Fruit fly (Drosophila melanogaster) whole organism, adult: ENCODE results near the gene obst-A.
"Not testable (repeated sequence)": the region's sequence is repeated elsewhere in the genome, so short reads cannot be mapped to it uniquely, and the experiment has no call there.

Source experiments
- CG11617 ChIP-seq: fragments of 200-800 bp; sonication (Bioruptor generic); optimal IDR thresholded peaks from 2 replicates; lab custom pipeline; 2017; ENCODE audit warnings: mild to moderate bottlenecking, missing biosample characterization, missing genetic modification reagents, missing genetic modification characterization
- CG12768 ChIP-seq: fragments of 200-800 bp; sonication (Bioruptor generic); optimal IDR thresholded peaks from 2 replicates; lab custom pipeline; 2017; ENCODE audit warnings: missing biosample characterization, missing genetic modification characterization, mild to moderate bottlenecking, moderate library complexity, missing genetic modification reagents
- CG14711 ChIP-seq: fragments of 200-800 bp; sonication (Bioruptor generic); optimal IDR thresholded peaks from 2 replicates; lab custom pipeline; 2018; ENCODE audit warnings: missing biosample characterization, mild to moderate bottlenecking, missing genetic modification characterization, moderate library complexity
- CG1620 ChIP-seq: fragments of 200-800 bp; sonication (Bioruptor generic); optimal IDR thresholded peaks from 2 replicates; lab custom pipeline; 2016; ENCODE audit warnings: missing biosample characterization, missing genetic modification characterization
- CG33017 ChIP-seq: fragments of 200-800 bp; sonication (Bioruptor generic); optimal IDR thresholded peaks from 2 replicates; lab custom pipeline; 2018; ENCODE audit warnings: missing biosample characterization, mild to moderate bottlenecking, missing genetic modification characterization, moderate library complexity
- CG5204 ChIP-seq: fragments of 200-800 bp; sonication (Bioruptor generic); optimal IDR thresholded peaks from 2 replicates; lab custom pipeline; 2016; ENCODE audit warnings: missing biosample characterization, missing genetic modification characterization
- CG7045 ChIP-seq: fragments of 200-800 bp; sonication (Bioruptor generic); optimal IDR thresholded peaks from 2 replicates; lab custom pipeline; 2017; ENCODE audit warnings: missing biosample characterization, mild to moderate bottlenecking, missing genetic modification characterization
- CG7101 ChIP-seq: fragments of 200-800 bp; sonication (Bioruptor generic); optimal IDR thresholded peaks from 2 replicates; lab custom pipeline; 2018; ENCODE audit warnings: missing biosample characterization, mild to moderate bottlenecking, missing genetic modification characterization, moderate library complexity
- Clk ChIP-seq: fragments of 200-800 bp; sonication (Bioruptor generic); optimal IDR thresholded peaks from 2 replicates; lab custom pipeline; 2017; ENCODE audit warnings: missing biosample characterization, missing genetic modification characterization
- Crg-1 ChIP-seq: fragments of 200-800 bp; sonication (Bioruptor generic); optimal IDR thresholded peaks from 2 replicates; lab custom pipeline; 2016; ENCODE audit warnings: missing biosample characterization, missing genetic modification characterization
- Hr96 ChIP-seq: fragments of 200-800 bp; sonication (Bioruptor generic); optimal IDR thresholded peaks from 2 replicates; lab custom pipeline; 2016; ENCODE audit warnings: missing biosample characterization, missing genetic modification characterization
- Mnt ChIP-seq: fragments of 200-800 bp; sonication (Bioruptor generic); optimal IDR thresholded peaks from 2 replicates; lab custom pipeline; 2016; ENCODE audit warnings: missing biosample characterization, mild to moderate bottlenecking, missing genetic modification characterization
- bab1 ChIP-seq: fragments of 200-800 bp; sonication (Bioruptor generic); optimal IDR thresholded peaks from 3 replicates; lab custom pipeline; 2019; ENCODE audit warnings: missing biosample characterization, mild to moderate bottlenecking, missing genetic modification characterization, moderate library complexity
- cic ChIP-seq: fragments of 200-800 bp; sonication (Bioruptor generic); optimal IDR thresholded peaks from 2 replicates; lab custom pipeline; 2017; ENCODE audit warnings: missing biosample characterization, mild to moderate bottlenecking, missing genetic modification characterization, moderate library complexity
- cnc ChIP-seq, 2 experiments: fragments of >200 bp; optimal IDR thresholded peaks; 2 replicates each; lab custom pipeline; 2017
- kay ChIP-seq: fragments of 200-800 bp; sonication (Bioruptor generic); peaks from one replicate; lab custom pipeline; 2016; ENCODE audit warnings: missing biosample characterization, missing genetic modification characterization, borderline replicate concordance
- ovo ChIP-seq: fragments of 200-800 bp; sonication (Bioruptor generic); optimal IDR thresholded peaks from 2 replicates; lab custom pipeline; 2016; ENCODE audit warnings: missing biosample characterization, missing genetic modification characterization
- pad ChIP-seq: fragments of 200-800 bp; sonication (Bioruptor generic); optimal IDR thresholded peaks from 3 replicates; lab custom pipeline; 2017; ENCODE audit warnings: missing biosample characterization, missing genetic modification characterization, mild to moderate bottlenecking, moderate library complexity, missing genetic modification reagents
- tj ChIP-seq: fragments of 200-800 bp; sonication (Bioruptor generic); optimal IDR thresholded peaks from 3 replicates; lab custom pipeline; 2017; ENCODE audit warnings: missing biosample characterization, mild to moderate bottlenecking, missing genetic modification characterization, moderate library complexity
- toe ChIP-seq: fragments of 200-800 bp; sonication (Bioruptor generic); optimal IDR thresholded peaks from 2 replicates; lab custom pipeline; 2016; ENCODE audit warnings: missing biosample characterization, missing genetic modification characterization

The obst-A gene

dm6 chrX:20239608-20239941, at the start of gene obst-A:
Gene obst-A (plus strand): TSS chrX:20239855.
- TF ChIP-seq CG7101 (no peak), cnc (optimal IDR thresholded peaks at IDR 0.05; lab: Kevin White, UChicago) (no peak), CG14711 (tag; lab: Kevin White, UChicago) (no peak), pad (GFP tag; lab: Kevin White, UChicago) (no peak), Mnt (GFP tag; lab: Kevin White, UChicago) (no peak), ovo (GFP tag; lab: Kevin White, UChicago) (no peak), CG1620 (GFP tag; lab: Kevin White, UChicago) (no peak), CG5204 (no peak), Clk (GFP tag; lab: Kevin White, UChicago) (no peak), kay (GFP tag; lab: Kevin White, UChicago) (no peak), Hr96 (no peak), CG12768 (GFP tag; lab: Kevin White, UChicago) (no peak), CG7045 (GFP tag; lab: Kevin White, UChicago) (no peak), CG33017 (tag; lab: Kevin White, UChicago) (no peak)

DNA sequence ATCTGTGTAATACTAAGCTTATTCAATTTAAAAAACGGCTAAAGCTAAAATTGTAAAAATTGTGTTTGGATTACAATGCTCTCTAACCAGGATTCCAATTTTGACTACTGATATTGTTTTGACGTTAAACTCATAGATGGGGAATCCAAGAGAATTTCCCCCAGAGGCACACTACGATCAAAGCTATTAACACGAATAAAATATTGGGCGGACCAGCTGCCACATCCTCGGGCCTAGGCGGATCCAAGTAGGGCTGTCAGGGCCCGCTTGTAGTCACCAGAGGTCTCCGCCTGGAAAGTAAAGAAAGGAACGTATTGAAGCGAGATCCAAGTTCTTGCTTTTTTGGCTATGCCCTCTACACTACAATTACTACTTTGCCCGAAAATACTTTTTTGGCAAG, 45.5 kb upstream of the obst-A start, which contains the start of gene Sdic3:
TSS of gene Sdic3 (minus strand) at position 101 of the 400 bp plus-strand sequence.
- TF ChIP-seq bab1 (GFP tag; lab: Kevin White, UChicago); toe; Mnt (GFP tag; lab: Kevin White, UChicago): not testable (repeated sequence)

- not testable (repeated sequence) for TF ChIP-seq CG12768 (GFP tag; lab: Kevin White, UChicago); cnc (optimal IDR thresholded peaks at IDR 0.05; lab: Kevin White, UChicago); CG1620 (GFP tag; lab: Kevin White, UChicago)
These were observed 37.8 kb upstream of the obst-A start, which contains the start of gene SdicA for dm6 chrX:20201833-20202232. Gene SdicA (minus strand): TSS chrX:20201933.

DNA sequence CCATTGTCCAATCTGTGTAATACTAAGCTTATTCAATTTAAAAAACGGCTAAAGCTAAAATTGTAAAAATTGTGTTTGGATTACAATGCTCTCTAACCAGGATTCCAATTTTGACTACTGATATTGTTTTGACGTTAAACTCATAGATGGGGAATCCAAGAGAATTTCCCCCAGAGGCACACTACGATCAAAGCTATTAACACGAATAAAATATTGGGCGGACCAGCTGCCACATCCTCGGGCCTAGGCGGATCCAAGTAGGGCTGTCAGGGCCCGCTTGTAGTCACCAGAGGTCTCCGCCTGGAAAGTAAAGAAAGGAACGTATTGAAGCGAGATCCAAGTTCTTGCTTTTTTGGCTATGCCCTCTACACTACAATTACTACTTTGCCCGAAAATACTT, 30.2 kb upstream of the obst-A start, which contains the start of gene SdicB:
TSS of gene SdicB (minus strand) at position 101 of the 400 bp plus-strand sequence.
- TF ChIP-seq tj, Crg-1, kay (GFP tag; lab: Kevin White, UChicago): not testable (repeated sequence)

DNA sequence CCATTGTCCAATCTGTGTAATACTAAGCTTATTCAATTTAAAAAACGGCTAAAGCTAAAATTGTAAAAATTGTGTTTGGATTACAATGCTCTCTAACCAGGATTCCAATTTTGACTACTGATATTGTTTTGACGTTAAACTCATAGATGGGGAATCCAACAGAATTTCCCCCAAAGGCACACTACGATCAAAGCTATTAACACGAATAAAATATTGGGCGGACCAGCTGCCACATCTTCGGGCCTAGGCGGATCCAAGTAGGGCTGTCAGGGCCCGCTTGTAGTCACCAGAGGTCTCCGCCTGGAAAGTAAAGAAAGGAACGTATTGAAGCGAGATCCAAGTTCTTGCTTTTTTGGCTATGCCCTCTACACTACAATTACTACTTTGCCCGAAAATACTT, 22.5 kb upstream of the obst-A start, which contains the start of gene SdicC:
TSS of gene SdicC (minus strand) at position 101 of the 400 bp plus-strand sequence.
- not testable (repeated sequence) for TF ChIP-seq CG7101; CG14711 (tag; lab: Kevin White, UChicago); tj (GFP tag; lab: Kevin White, UChicago)

dm6 chrX:20224920-20225319, 14.7 kb upstream of the obst-A start, which contains the start of gene Sdic4:
Gene Sdic4 (minus strand): TSS chrX:20225020.
- not testable (repeated sequence) for TF ChIP-seq ovo, bab1, Crg-1 (GFP tag; lab: Kevin White, UChicago)

- TF ChIP-seq kay (GFP tag; lab: Kevin White, UChicago) = no peak
- TF ChIP-seq CG14711 (tag; lab: Kevin White, UChicago) = no peak
- TF ChIP-seq cnc (optimal IDR thresholded peaks at IDR 0.05; lab: Kevin White, UChicago) = no peak
- TF ChIP-seq Crg-1 (GFP tag; lab: Kevin White, UChicago) = no peak
- no peak for TF ChIP-seq CG11617 (GFP tag; lab: Kevin White, UChicago)
- no peak for TF ChIP-seq CG7045 (GFP tag; lab: Kevin White, UChicago)
- TF ChIP-seq cic (GFP tag; lab: Kevin White, UChicago) = no peak
- TF ChIP-seq Clk (GFP tag; lab: Kevin White, UChicago) = no peak
- TF ChIP-seq CG33017 (tag; lab: Kevin White, UChicago) = no peak
- no peak for TF ChIP-seq CG7101
- no peak for TF ChIP-seq CG12768 (GFP tag; lab: Kevin White, UChicago)
- TF ChIP-seq ovo (GFP tag; lab: Kevin White, UChicago) = no peak
- no peak for TF ChIP-seq CG1620 (GFP tag; lab: Kevin White, UChicago)
- TF ChIP-seq bab1 (GFP tag; lab: Kevin White, UChicago) = no peak
- no peak for TF ChIP-seq CG5204
- TF ChIP-seq toe = no peak
- TF ChIP-seq tj (GFP tag; lab: Kevin White, UChicago) = no peak
- no peak for TF ChIP-seq pad (GFP tag; lab: Kevin White, UChicago)
- TF ChIP-seq Mnt (GFP tag; lab: Kevin White, UChicago) = no peak
- TF ChIP-seq Hr96 = no peak
These were observed 8.0 kb upstream of the obst-A start for dm6 chrX:20231658-20232057.
